Worm (Caenorhabditis elegans): ENCODE data around the gene otpl-1.

ce11 chrIV:3527878-3528277 lies 40.9 kb upstream of the otpl-1 start:
- no peak for TF ChIP-seq elt-1 (tag; optimal IDR thresholded peaks at IDR 0.05; ENCODE audit: borderline replicate concordance, insufficient read depth)
- no peak for TF ChIP-seq nhr-28 (tag; optimal IDR thresholded peaks at IDR 0.05)
- TF ChIP-seq nhr-237 (tag; optimal IDR thresholded peaks at IDR 0.05): no peak
- TF ChIP-seq nhr-12 (tag; optimal IDR thresholded peaks at IDR 0.05): no peak
- TF ChIP-seq ztf-11 (tag; optimal IDR thresholded peaks at IDR 0.05): no peak
- no peak for TF ChIP-seq elt-3 (tag; optimal IDR thresholded peaks at IDR 0.05)
- TF ChIP-seq nhr-76 (tag; optimal IDR thresholded peaks at IDR 0.05): no peak
- no peak for TF ChIP-seq blmp-1 (tag; optimal IDR thresholded peaks at IDR 0.05)
- TF ChIP-seq unc-62 (GFP tag; optimal IDR thresholded peaks at IDR 0.05): no peak
- TF ChIP-seq pha-4 (tag; optimal IDR thresholded peaks at IDR 0.05): no peak
- TF ChIP-seq lsy-2 (tag; optimal IDR thresholded peaks at IDR 0.05): no peak
- TF ChIP-seq zip-8 (tag; optimal IDR thresholded peaks at IDR 0.05): no peak
- no peak for TF ChIP-seq lin-13 (tag; optimal IDR thresholded peaks at IDR 0.05)

Measured in whole organism, mixed stage, embryonic.